Worm (Caenorhabditis elegans) whole organism, L4 larva: ENCODE measurements around the gene rsp-4.

Source experiments
- F26F4.8 ChIP-seq: fragments of 200-800 bp; sonication (Bioruptor generic); conservative IDR thresholded peaks from 2 replicates; pipeline ENCODE4 v1.3.6; 2022; ENCODE audit warnings: missing genetic modification characterization, missing compliant biosample characterization
- F44E2.7 ChIP-seq: fragments of 200-800 bp; sonication (Bioruptor generic); IDR thresholded peaks from 2 replicates; pipeline ENCODE4 v2.1.2; 2022; ENCODE audit warnings: missing genetic modification characterization, missing compliant biosample characterization
- R02D3.7 ChIP-seq: fragments of 150-350 bp; sonication (generic microtip); optimal IDR thresholded peaks from 3 replicates; lab custom pipeline; 2014; ENCODE audit warnings: missing biosample characterization, missing genetic modification characterization
- Y75B8A.6 ChIP-seq: fragments of 200-800 bp; sonication (Bioruptor generic); IDR thresholded peaks from 2 replicates; pipeline ENCODE4 v1.3.6; 2022; ENCODE audit warnings: missing genetic modification reagents, missing genetic modification characterization, missing compliant biosample characterization
- ZK546.5 ChIP-seq, 2 experiments: sonication (generic microtip); optimal IDR thresholded peaks; 2 replicates each; lab custom pipeline; 2017; ENCODE audit warnings: missing biosample characterization in 2 of 2, missing genetic modification characterization in 2 of 2
- aha-1 ChIP-seq: fragments of 150-350 bp; peaks from one replicate; lab custom pipeline; 2014; ENCODE audit warnings: missing biosample characterization, missing genetic modification characterization
- arid-1 ChIP-seq: fragments of 200-800 bp; sonication (Bioruptor generic); conservative IDR thresholded peaks from 2 replicates; pipeline ENCODE4 v1.3.6; 2022; ENCODE audit warnings: missing genetic modification reagents, missing genetic modification characterization, missing compliant biosample characterization
- attf-4 ChIP-seq: sonication (generic microtip); optimal IDR thresholded peaks from 3 replicates; lab custom pipeline; 2017; ENCODE audit warnings: missing biosample characterization, missing genetic modification characterization
- ceh-28 ChIP-seq: fragments of 150-350 bp; optimal IDR thresholded peaks from 2 replicates; lab custom pipeline; 2014; ENCODE audit warnings: missing biosample characterization, missing genetic modification reagents, missing genetic modification characterization
- daf-12 ChIP-seq: fragments of 150-350 bp; optimal IDR thresholded peaks from 2 replicates; lab custom pipeline; 2014; ENCODE audit warnings: missing biosample characterization, missing genetic modification reagents, missing genetic modification characterization
- daf-16 ChIP-seq, 3 experiments: sonication (generic microtip); optimal IDR thresholded peaks; 2 replicates each; lab custom pipeline; 2016 to 2017; ENCODE audit warnings: missing genetic modification characterization in 3 of 3, missing genetic modification reagents in 3 of 3, mild to moderate bottlenecking in 2 of 3, missing compliant biosample characterization in 2 of 3, missing biosample characterization in 1 of 3, moderate library complexity in 1 of 3
- daf-19 ChIP-seq: fragments of 200-800 bp; sonication (Bioruptor generic); conservative IDR thresholded peaks from 2 replicates; pipeline ENCODE4 v1.3.6; 2022; ENCODE audit warnings: missing genetic modification characterization, missing compliant biosample characterization
- dmd-8 ChIP-seq: fragments of 200-800 bp; sonication (Bioruptor generic); IDR thresholded peaks from 2 replicates; pipeline ENCODE4 v1.3.6; 2022; ENCODE audit warnings: missing genetic modification characterization, missing compliant biosample characterization
- egl-43 ChIP-seq: fragments of 200-800 bp; sonication (Bioruptor generic); IDR thresholded peaks from 2 replicates; pipeline ENCODE4 v1.3.6; 2022; ENCODE audit warnings: missing genetic modification reagents, missing genetic modification characterization, missing compliant biosample characterization
- hif-1 ChIP-seq, 2 experiments: sonication (generic microtip); optimal IDR thresholded peaks; 2 replicates each; lab custom pipeline; 2016 to 2017; ENCODE audit warnings: missing compliant biosample characterization in 2 of 2, missing genetic modification characterization in 2 of 2, missing genetic modification reagents in 2 of 2, missing genotype in 2 of 2, mild to moderate bottlenecking in 1 of 2
- hlh-11 ChIP-seq: fragments of 200-800 bp; sonication (Bioruptor generic); optimal IDR thresholded peaks from 2 replicates; lab custom pipeline; 2018; ENCODE audit warnings: mild to moderate bottlenecking, missing genetic modification characterization, missing compliant biosample characterization
- hlh-30 ChIP-seq: sonication (generic microtip); optimal IDR thresholded peaks from 2 replicates; lab custom pipeline; 2017; ENCODE audit warnings: antibody characterized with exemption, mild to moderate bottlenecking, missing genetic modification characterization, missing compliant biosample characterization; ENCODE audit not compliant: insufficient read depth
- hmg-1.1 ChIP-seq: fragments of 200-800 bp; sonication (Bioruptor generic); IDR thresholded peaks from 2 replicates; pipeline ENCODE4 v1.3.6; 2022; ENCODE audit warnings: missing genetic modification reagents, missing genetic modification characterization, missing compliant biosample characterization
- lin-15B ChIP-seq: fragments of 150-350 bp; sonication (generic microtip); optimal IDR thresholded peaks from 3 replicates; lab custom pipeline; 2014; ENCODE audit warnings: missing biosample characterization, missing genetic modification characterization
- lin-29 ChIP-seq: fragments of 200-800 bp; sonication (Bioruptor generic); IDR thresholded peaks from 2 replicates; pipeline ENCODE4 v1.3.6; 2022; ENCODE audit warnings: missing genetic modification reagents, missing genetic modification characterization, missing compliant biosample characterization
- lin-38 ChIP-seq: fragments of 200-800 bp; sonication (Bioruptor generic); IDR thresholded peaks from 2 replicates; pipeline ENCODE4 v1.3.6; 2022; ENCODE audit warnings: missing genetic modification reagents, missing genetic modification characterization, missing compliant biosample characterization
- lin-39 ChIP-seq: fragments of 150-350 bp; optimal IDR thresholded peaks from 2 replicates; lab custom pipeline; 2014; ENCODE audit warnings: missing biosample characterization, missing genetic modification reagents, missing genetic modification characterization
- lsy-2 ChIP-seq, 2 experiments: fragments of 150-350 bp in 1 of 2; sonication (generic microtip) in 1 of 2; optimal IDR thresholded peaks; 2 replicates each; lab custom pipeline; 2014 to 2017; ENCODE audit warnings: missing biosample characterization in 2 of 2, missing genetic modification characterization in 2 of 2
- mxl-2 ChIP-seq: fragments of 200-800 bp; sonication (Bioruptor generic); conservative IDR thresholded peaks from 2 replicates; pipeline ENCODE4 v1.3.6; 2022; ENCODE audit warnings: missing genetic modification reagents, missing genetic modification characterization, missing compliant biosample characterization
- mxl-3 ChIP-seq: fragments of 200-800 bp; sonication (Bioruptor generic); optimal IDR thresholded peaks from 2 replicates; lab custom pipeline; 2018; ENCODE audit warnings: mild to moderate bottlenecking, missing genetic modification characterization, missing compliant biosample characterization
- nhr-10 ChIP-seq: fragments of 150-350 bp; optimal IDR thresholded peaks from 2 replicates; lab custom pipeline; 2014; ENCODE audit warnings: missing biosample characterization, missing genetic modification characterization
- nhr-102 ChIP-seq: sonication (generic microtip); optimal IDR thresholded peaks from 2 replicates; lab custom pipeline; 2016; ENCODE audit warnings: mild to moderate bottlenecking, missing genetic modification characterization, moderate library complexity, missing compliant biosample characterization
- nhr-111 ChIP-seq: fragments of 200-800 bp; sonication (Bioruptor generic); optimal IDR thresholded peaks from 2 replicates; lab custom pipeline; 2018; ENCODE audit warnings: mild to moderate bottlenecking, missing genetic modification characterization, missing compliant biosample characterization
- nhr-237 ChIP-seq: sonication (generic microtip); optimal IDR thresholded peaks from 2 replicates; lab custom pipeline; 2017; ENCODE audit warnings: missing biosample characterization, missing genetic modification characterization
- nhr-25 ChIP-seq: sonication (generic microtip); optimal IDR thresholded peaks from 2 replicates; lab custom pipeline; 2017; ENCODE audit warnings: missing genetic modification characterization, mild to moderate bottlenecking, missing compliant biosample characterization, antibody characterized with exemption, moderate library complexity, borderline replicate concordance; ENCODE audit not compliant: insufficient read depth
- nhr-28 ChIP-seq: fragments of 150-350 bp; optimal IDR thresholded peaks from 2 replicates; lab custom pipeline; 2014; ENCODE audit warnings: missing biosample characterization, missing genetic modification characterization
- nhr-41 ChIP-seq: fragments of 200-800 bp; sonication (Bioruptor generic); IDR thresholded peaks from 2 replicates; pipeline ENCODE4 v1.3.6; 2022; ENCODE audit warnings: missing genetic modification reagents, missing genetic modification characterization, missing compliant biosample characterization
- nhr-42 ChIP-seq: fragments of 200-800 bp; sonication (Bioruptor generic); IDR thresholded peaks from 2 replicates; pipeline ENCODE4 v1.3.6; 2022; ENCODE audit warnings: missing genetic modification characterization, missing compliant biosample characterization
- nhr-6 ChIP-seq: fragments of 150-350 bp; optimal IDR thresholded peaks from 2 replicates; lab custom pipeline; 2014; ENCODE audit warnings: missing biosample characterization, missing genetic modification characterization
- nhr-76 ChIP-seq: fragments of 150-350 bp; optimal IDR thresholded peaks from 2 replicates; lab custom pipeline; 2014; ENCODE audit warnings: missing biosample characterization, missing genetic modification characterization
- rbr-2 ChIP-seq: sonication (generic microtip); optimal IDR thresholded peaks from 2 replicates; lab custom pipeline; 2016; ENCODE audit warnings: missing genotype, missing genetic modification characterization, missing compliant biosample characterization
- snpc-4 ChIP-seq: fragments of 150-350 bp; optimal IDR thresholded peaks from 2 replicates; lab custom pipeline; 2014; ENCODE audit warnings: missing biosample characterization, missing genetic modification characterization
- spr-1 ChIP-seq: sonication (generic microtip); optimal IDR thresholded peaks from 2 replicates; lab custom pipeline; 2016; ENCODE audit warnings: mild to moderate bottlenecking, missing genetic modification characterization, missing compliant biosample characterization
- unc-130 ChIP-seq: sonication (generic microtip); optimal IDR thresholded peaks from 2 replicates; lab custom pipeline; 2016; ENCODE audit warnings: missing genetic modification reagents, missing genetic modification characterization, missing compliant biosample characterization
- zip-2 ChIP-seq: fragments of 150-350 bp; optimal IDR thresholded peaks from 2 replicates; lab custom pipeline; 2014; ENCODE audit warnings: missing biosample characterization, missing genetic modification characterization

rsp-4 gene

DNA sequence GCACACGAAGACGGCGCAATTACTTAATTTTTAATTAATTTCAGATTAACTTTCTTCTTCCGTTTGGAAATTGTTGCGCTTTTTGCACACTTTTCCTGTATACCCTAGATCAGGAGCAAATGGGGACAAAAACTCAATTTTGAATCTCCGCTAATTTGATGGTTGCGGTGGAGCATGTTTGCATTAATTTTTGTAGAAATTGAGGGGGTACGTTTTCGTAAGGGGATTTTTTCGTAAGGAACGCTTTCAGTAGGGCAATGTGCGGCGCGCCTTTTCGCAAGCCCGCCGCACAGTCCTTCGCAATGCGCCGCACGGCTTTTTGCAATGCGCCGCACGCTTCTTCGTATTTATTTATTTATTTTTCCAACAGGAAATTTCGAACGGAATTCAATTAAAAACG lies 42.3 kb downstream of the rsp-4 start (continued):
- TF ChIP-seq daf-19 (GFP tag; lab: Robert Waterston, UW) (peak; percentile 46; the same call in 1 of the 2 replicates), nhr-102 (peak; percentile 40), arid-1 (peak; percentile 84), aha-1 (tag; lab: Kevin White, UChicago) (peak; percentile 63), lin-29 (peak; percentile 83), nhr-42 (GFP tag; lab: Robert Waterston, UW) (peak; percentile 92)

DNA sequence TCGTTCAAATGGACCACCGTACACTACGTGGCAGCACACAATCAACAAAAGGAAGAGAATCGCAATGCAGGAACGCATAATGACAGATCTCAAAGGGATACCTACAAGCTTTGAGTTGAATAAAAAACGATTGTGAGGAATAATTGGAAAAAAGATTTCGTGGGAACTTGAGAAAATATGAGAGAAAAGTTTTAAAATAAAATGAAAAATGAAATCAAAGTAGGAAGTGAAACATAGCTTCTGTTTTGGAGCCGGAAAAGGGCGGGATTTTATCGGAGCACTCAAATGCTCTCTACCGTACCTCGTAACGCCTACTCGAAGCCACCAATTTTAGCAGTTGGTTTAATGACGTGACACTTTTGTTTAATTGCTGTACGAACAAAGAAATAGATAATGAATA lies 43.9 kb downstream of the rsp-4 start, which contains the start of gene F09E5.14:
TSS of gene F09E5.14 (minus strand) at position 101 of the 400 bp plus-strand sequence.
- TF ChIP-seq nhr-28 (no peak), hmg-1.1 (GFP tag; lab: Robert Waterston, UW) (no peak), egl-43 (no peak), rbr-2 (no peak), lin-15B (tag; lab: Kevin White, UChicago) (no peak), Y75B8A.6 (GFP tag; lab: Robert Waterston, UW) (no peak), mxl-2 (GFP tag; lab: Robert Waterston, UW) (no peak), ZK546.5 (tag; optimal IDR thresholded peaks at IDR 0.05; lab: Kevin White, UChicago) (no peak), R02D3.7 (tag; lab: Kevin White, UChicago) (no peak), lsy-2 (tag; optimal IDR thresholded peaks at IDR 0.05; lab: Kevin White, UChicago) (no peak), zip-2 (tag; lab: Kevin White, UChicago) (no peak), lin-39 (no peak), nhr-41 (GFP tag; lab: Robert Waterston, UW) (no peak), hlh-30 (tag; lab: Kevin White, UChicago) (no peak), F26F4.8 (GFP tag; lab: Robert Waterston, UW) (no peak), nhr-76 (tag; lab: Kevin White, UChicago) (no peak)

DNA sequence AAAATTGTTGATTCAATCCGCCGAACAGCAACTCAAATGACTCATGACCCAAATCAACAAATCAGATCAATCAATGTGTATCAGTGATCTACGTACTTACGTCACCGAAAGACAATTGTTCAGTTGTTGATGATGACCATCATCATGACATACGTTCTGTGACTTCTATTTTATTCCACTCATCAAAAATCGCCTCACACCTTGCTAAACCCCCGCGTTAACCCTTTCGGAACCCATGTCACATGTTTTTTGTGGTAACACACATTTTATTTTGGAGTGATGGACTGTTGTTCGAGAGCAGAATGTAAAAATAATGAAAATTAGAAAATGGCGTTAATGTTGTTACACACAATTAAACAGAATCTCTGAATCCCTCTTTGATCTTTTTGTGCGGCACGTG lies 46.2 kb downstream of the rsp-4 start:
- peak; percentile 35 for TF ChIP-seq hlh-11 (tag; lab: Kevin White, UChicago)
- peak; percentile 62 for TF ChIP-seq hlh-30 (tag; lab: Kevin White, UChicago)
- TF ChIP-seq daf-16 (GFP tag; optimal IDR thresholded peaks at IDR 0.05; lab: Kevin White, UChicago) = peak in 1 of 2 experiments; percentile 74
- TF ChIP-seq daf-16 (tag; optimal IDR thresholded peaks at IDR 0.05; lab: Kevin White, UChicago) = no peak
- peak; percentile 62 for TF ChIP-seq aha-1 (tag; lab: Kevin White, UChicago)
- peak; percentile 21 for TF ChIP-seq mxl-3 (GFP tag; lab: Kevin White, UChicago)
- no peak for TF ChIP-seq nhr-6 (tag; lab: Kevin White, UChicago)

DNA sequence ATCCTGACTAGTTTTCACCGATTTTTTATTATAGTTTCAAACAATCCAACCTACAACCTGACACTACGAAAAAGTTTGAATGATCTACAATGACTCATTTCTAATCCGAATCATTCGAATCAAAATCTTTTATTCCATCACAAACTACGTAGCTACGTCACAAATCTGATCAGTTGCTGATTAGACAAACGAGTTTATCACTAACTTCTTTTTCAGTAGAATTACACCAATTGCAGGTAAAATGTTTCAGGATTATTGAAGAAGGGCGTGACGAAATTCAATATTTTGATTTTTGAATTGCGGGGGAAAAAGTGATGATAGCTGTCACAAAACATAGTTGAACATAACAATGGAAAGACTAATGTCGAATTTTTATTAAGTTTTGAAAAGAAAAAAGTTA lies 47.1 kb downstream of the rsp-4 start:
- TF ChIP-seq unc-130 (GFP tag; lab: Kevin White, UChicago) = no peak
- no peak for TF ChIP-seq nhr-10 (tag; lab: Kevin White, UChicago)
- TF ChIP-seq nhr-42 (GFP tag; lab: Robert Waterston, UW) = no peak
- no peak for TF ChIP-seq spr-1 (tag; lab: Kevin White, UChicago)
- TF ChIP-seq ZK546.5 (tag; optimal IDR thresholded peaks at IDR 0.05; lab: Kevin White, UChicago) = no peak

DNA sequence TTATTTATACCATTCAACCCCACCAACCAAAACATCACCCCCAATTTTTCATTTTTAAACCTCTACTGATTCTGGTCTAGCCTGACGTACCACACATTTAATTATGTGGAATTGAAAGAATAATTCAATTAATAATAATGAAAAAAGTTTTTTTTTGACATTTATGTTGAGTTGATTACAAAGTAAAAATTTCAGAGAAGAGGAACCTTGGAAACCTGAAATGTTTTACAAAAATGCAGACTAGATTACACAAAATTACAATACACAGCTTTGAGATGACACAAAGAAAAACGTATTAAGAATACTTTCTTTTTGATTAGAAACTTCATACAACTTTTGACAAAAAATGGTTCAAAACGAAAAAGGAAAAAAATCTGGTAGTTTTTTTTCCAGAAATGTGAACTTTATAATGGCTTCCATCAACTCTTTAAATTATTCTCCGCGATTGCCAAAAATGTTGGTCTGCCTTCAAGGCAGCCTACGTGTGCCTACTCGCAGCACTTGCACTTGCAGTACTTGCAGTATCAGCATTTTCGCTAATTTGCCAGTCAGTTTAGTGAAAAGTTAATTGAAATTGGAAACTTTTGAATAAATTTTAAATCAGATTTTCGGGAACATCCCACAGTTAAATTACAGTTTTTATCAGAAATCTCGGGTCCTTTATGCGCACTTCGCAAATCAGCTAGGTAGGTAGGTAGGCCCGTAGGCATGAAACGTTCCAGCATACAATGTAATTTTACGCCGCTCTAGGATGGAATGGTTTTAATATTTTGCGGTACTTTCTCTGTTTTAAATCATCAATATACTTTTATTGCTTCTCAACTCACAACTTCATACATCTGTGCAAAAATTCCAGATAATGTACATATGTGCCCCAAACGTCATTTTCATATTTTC lies 47.7 kb downstream of the rsp-4 start:
- TF ChIP-seq dmd-8 (no peak), daf-19 (GFP tag; lab: Robert Waterston, UW) (no peak), lin-15B (tag; lab: Kevin White, UChicago) (no peak), nhr-111 (GFP tag; lab: Kevin White, UChicago) (no peak), attf-4 (tag; lab: Kevin White, UChicago) (no peak), snpc-4 (tag; lab: Kevin White, UChicago) (no peak), ceh-28 (tag; lab: Kevin White, UChicago) (no peak), mxl-3 (GFP tag; lab: Kevin White, UChicago) (no peak), hlh-11 (tag; lab: Kevin White, UChicago) (peak; percentile 18), nhr-25 (tag; lab: Kevin White, UChicago) (no peak), lsy-2 (tag; optimal IDR thresholded peaks at IDR 0.05; lab: Kevin White, UChicago) (no peak), nhr-102 (no peak), mxl-2 (GFP tag; lab: Robert Waterston, UW) (no peak), hif-1 (tag; optimal IDR thresholded peaks at IDR 0.05; lab: Kevin White, UChicago) (peak in 1 of 2 experiments; percentile 33), daf-12 (tag; lab: Kevin White, UChicago) (no peak), nhr-237 (tag; lab: Kevin White, UChicago) (no peak), F44E2.7 (no peak), lin-38 (peak; percentile 15; the same call in 1 of the 2 replicates), hmg-1.1 (GFP tag; lab: Robert Waterston, UW) (no peak), rbr-2 (no peak)
